Worm (Caenorhabditis elegans): ENCODE data around the gene Y116F11B.2.

Gene Y116F11B.2

ce11 chrV:19836142-19836541 lies 35.2 kb upstream of the Y116F11B.2 start, which contains the start of gene srw-38:
Gene srw-38 (plus strand): TSS chrV:19836442.
- TF ChIP-seq snpc-4 (tag; optimal IDR thresholded peaks at IDR 0.05): no peak
- TF ChIP-seq sma-3 (GFP tag; optimal IDR thresholded peaks at IDR 0.05): no peak
- TF ChIP-seq unc-62 (GFP tag; optimal IDR thresholded peaks at IDR 0.05): no peak
- TF ChIP-seq nhr-23 (tag; optimal IDR thresholded peaks at IDR 0.05): no peak
- no peak for TF ChIP-seq zag-1 (tag; optimal IDR thresholded peaks at IDR 0.05)
- TF ChIP-seq nhr-12 (tag; optimal IDR thresholded peaks at IDR 0.05): no peak
- no peak for TF ChIP-seq elt-1 (tag; optimal IDR thresholded peaks at IDR 0.05)
- TF ChIP-seq unc-39 (tag; optimal IDR thresholded peaks at IDR 0.05): no peak
- TF ChIP-seq nhr-237 (tag; optimal IDR thresholded peaks at IDR 0.05): no peak
- TF ChIP-seq aly-2 (tag; optimal IDR thresholded peaks at IDR 0.05): no peak
- no peak for TF ChIP-seq dmd-4 (tag; optimal IDR thresholded peaks at IDR 0.05)
- TF ChIP-seq ztf-1 (GFP tag; conservative IDR thresholded peaks at IDR 0.05): no peak
- TF ChIP-seq lsy-2 (tag; optimal IDR thresholded peaks at IDR 0.05): no peak
- TF ChIP-seq nhr-21 (tag; optimal IDR thresholded peaks at IDR 0.05): no peak
- TF ChIP-seq ama-1 (optimal IDR thresholded peaks at IDR 0.05): no peak
- no peak for TF ChIP-seq sem-4 (tag; optimal IDR thresholded peaks at IDR 0.05)
- no peak for TF ChIP-seq Y55F3AM.14 (GFP tag; optimal IDR thresholded peaks at IDR 0.05)
- TF ChIP-seq sma-9 (GFP tag; optimal IDR thresholded peaks at IDR 0.05): no peak
- no peak for TF ChIP-seq sma-9 (tag; optimal IDR thresholded peaks at IDR 0.05)
- TF ChIP-seq lin-39 (tag; optimal IDR thresholded peaks at IDR 0.05): no peak

DNA sequence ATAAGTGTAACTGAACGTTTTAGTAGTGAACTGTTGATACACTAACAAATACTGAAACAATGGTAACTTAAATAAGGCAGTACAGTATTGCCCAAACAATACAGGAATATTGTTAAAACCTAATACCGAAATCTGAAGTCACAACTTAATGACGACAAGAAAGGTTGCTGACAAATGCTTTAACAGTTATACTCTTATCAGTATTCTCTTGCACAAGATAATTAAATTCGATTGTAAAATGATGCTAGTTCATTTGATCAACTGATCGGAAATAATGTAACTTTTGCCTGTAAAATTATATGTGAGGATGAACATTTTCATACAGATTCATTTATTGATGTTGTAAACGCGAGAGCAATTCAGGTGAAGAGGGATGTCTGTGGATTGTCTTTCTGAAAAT lies 30.7 kb upstream of the Y116F11B.2 start:
- no peak for TF ChIP-seq sma-9 (GFP tag; optimal IDR thresholded peaks at IDR 0.05)
- no peak for TF ChIP-seq sma-9 (tag; optimal IDR thresholded peaks at IDR 0.05)
- peak; percentile 63 for TF ChIP-seq fos-1 (tag; optimal IDR thresholded peaks at IDR 0.05)
- TF ChIP-seq dmd-4 (tag; optimal IDR thresholded peaks at IDR 0.05): no peak

ce11 chrV:19830815-19831214 lies 29.9 kb upstream of the Y116F11B.2 start, which contains the start of gene pcp-4:
Gene pcp-4 (minus strand): TSS chrV:19831011.
- TF ChIP-seq fos-1 (tag; optimal IDR thresholded peaks at IDR 0.05) (peak; percentile 53), elt-1 (tag; optimal IDR thresholded peaks at IDR 0.05) (no peak), aly-2 (tag; optimal IDR thresholded peaks at IDR 0.05) (no peak), ztf-11 (tag; optimal IDR thresholded peaks at IDR 0.05) (no peak), sma-9 (GFP tag; optimal IDR thresholded peaks at IDR 0.05) (no peak), sma-9 (tag; optimal IDR thresholded peaks at IDR 0.05) (no peak), ztf-4 (tag; optimal IDR thresholded peaks at IDR 0.05) (no peak)

- TF ChIP-seq ceh-16 (tag; optimal IDR thresholded peaks at IDR 0.05) (no peak), nhr-6 (tag; optimal IDR thresholded peaks at IDR 0.05) (no peak), mdl-1 (tag; optimal IDR thresholded peaks at IDR 0.05) (no peak), unc-39 (tag; optimal IDR thresholded peaks at IDR 0.05) (no peak), egl-27 (tag; optimal IDR thresholded peaks at IDR 0.05) (no peak), alr-1 (tag; optimal IDR thresholded peaks at IDR 0.05) (no peak)
Measured at ce11 chrV:19829225-19829624, 28.3 kb upstream of the Y116F11B.2 start.

- TF ChIP-seq snpc-4 (tag; optimal IDR thresholded peaks at IDR 0.05) (no peak), R02D3.7 (tag; optimal IDR thresholded peaks at IDR 0.05) (no peak), gmeb-1 (tag; optimal IDR thresholded peaks at IDR 0.05) (no peak), ama-1 (optimal IDR thresholded peaks at IDR 0.05) (no peak), ztf-11 (tag; optimal IDR thresholded peaks at IDR 0.05) (no peak), egl-27 (tag; optimal IDR thresholded peaks at IDR 0.05) (no peak), nhr-23 (tag; optimal IDR thresholded peaks at IDR 0.05) (no peak), nhr-6 (tag; optimal IDR thresholded peaks at IDR 0.05) (no peak), nhr-77 (tag; optimal IDR thresholded peaks at IDR 0.05) (no peak), zag-1 (tag; optimal IDR thresholded peaks at IDR 0.05) (no peak), mbf-1 (tag; optimal IDR thresholded peaks at IDR 0.05) (no peak), lin-11 (tag; optimal IDR thresholded peaks at IDR 0.05) (no peak), unc-39 (tag; optimal IDR thresholded peaks at IDR 0.05) (no peak), elt-3 (tag; optimal IDR thresholded peaks at IDR 0.05) (no peak), ceh-82 (tag; optimal IDR thresholded peaks at IDR 0.05) (no peak), Y55F3AM.14 (GFP tag; optimal IDR thresholded peaks at IDR 0.05) (no peak), F13H6.1 (tag; optimal IDR thresholded peaks at IDR 0.05) (no peak), peb-1 (tag; optimal IDR thresholded peaks at IDR 0.05) (no peak), lsy-2 (tag; optimal IDR thresholded peaks at IDR 0.05) (no peak), ztf-1 (GFP tag; conservative IDR thresholded peaks at IDR 0.05) (no peak)
Measured at ce11 chrV:19827481-19827880, 26.5 kb upstream of the Y116F11B.2 start.

Measured in whole organism, L2 larva.